Fruit fly (Drosophila melanogaster): ENCODE data around the gene CG18170.
A peak's percentile ranks its signal among the peaks of the same experiment; 100 is the strongest.

Gene CG18170

dm6 chr3L:1602064-1602832 is 506 bp upstream of the CG18170 start, which contains the start of gene CG12104 (continued):
- no peak for TF ChIP-seq Xbp1 (GFP tag; optimal IDR thresholded peaks at IDR 0.05)
- no peak for TF ChIP-seq abd-A (tag; optimal IDR thresholded peaks at IDR 0.05)
- no peak for TF ChIP-seq Asciz (GFP tag; optimal IDR thresholded peaks at IDR 0.05)
- TF ChIP-seq Dref (GFP tag; IDR thresholded peaks at IDR 0.05) = no peak
- no peak for TF ChIP-seq pita (GFP tag; optimal IDR thresholded peaks at IDR 0.05)
- no peak for TF ChIP-seq CG18764 (GFP tag; optimal IDR thresholded peaks at IDR 0.05)
- no peak for TF ChIP-seq CG13894 (tag; optimal IDR thresholded peaks at IDR 0.05)
- no peak for TF ChIP-seq CG11723 (GFP tag; optimal IDR thresholded peaks at IDR 0.05)
- TF ChIP-seq CG17829 (tag; optimal IDR thresholded peaks at IDR 0.05) = peak; percentile 29
- no peak for TF ChIP-seq CG11504 (tag; optimal IDR thresholded peaks at IDR 0.05)
- TF ChIP-seq da (GFP tag; optimal IDR thresholded peaks at IDR 0.05) = no peak
- TF ChIP-seq dm (GFP tag; optimal IDR thresholded peaks at IDR 0.05) = no peak
- no peak for TF ChIP-seq wdn (GFP tag; IDR thresholded peaks at IDR 0.05)
- TF ChIP-seq CG7963 (GFP tag; IDR thresholded peaks at IDR 0.05; ENCODE audit: partially characterized antibody) = no peak
- TF ChIP-seq ab (GFP tag; optimal IDR thresholded peaks at IDR 0.05) = no peak
- peak; percentile 99 for TF ChIP-seq exex (tag; optimal IDR thresholded peaks at IDR 0.05)
- TF ChIP-seq eyg (GFP tag; optimal IDR thresholded peaks at IDR 0.05) = no peak
- TF ChIP-seq H2.0 (GFP tag; IDR thresholded peaks at IDR 0.05) = no peak
- TF ChIP-seq Trl (optimal IDR thresholded peaks at IDR 0.05) = no peak
- no peak for TF ChIP-seq Trl (GFP tag; optimal IDR thresholded peaks at IDR 0.05)
- TF ChIP-seq chinmo (GFP tag; IDR thresholded peaks at IDR 0.05; ENCODE audit: partially characterized antibody) = peak; percentile 70; the same call in 1 of the 4 replicates
- TF ChIP-seq CG1792 (GFP tag; optimal IDR thresholded peaks at IDR 0.05) = no peak
- no peak for TF ChIP-seq al (GFP tag; IDR thresholded peaks at IDR 0.05)
- no peak for TF ChIP-seq esg (GFP tag; conservative IDR thresholded peaks at IDR 0.05)
- TF ChIP-seq Sin3A (optimal IDR thresholded peaks at IDR 0.05) = peak; percentile 15
- peak; percentile 64 for TF ChIP-seq CG17802 (tag; optimal IDR thresholded peaks at IDR 0.05)
- TF ChIP-seq CG17568 (GFP tag; optimal IDR thresholded peaks at IDR 0.05) = no peak
- no peak for TF ChIP-seq ac (GFP tag; optimal IDR thresholded peaks at IDR 0.05)
- no peak for TF ChIP-seq B-H1 (GFP tag; IDR thresholded peaks at IDR 0.05)
- no peak for TF ChIP-seq Ptx1 (GFP tag; IDR thresholded peaks at IDR 0.05)
- no peak for TF ChIP-seq CG18011 (GFP tag; optimal IDR thresholded peaks at IDR 0.05)
- no peak for TF ChIP-seq CkIIα-i1 (GFP tag; IDR thresholded peaks at IDR 0.05)
- no peak for TF ChIP-seq CG7271 (tag; optimal IDR thresholded peaks at IDR 0.05)
- no peak for TF ChIP-seq CG15011 (GFP tag; optimal IDR thresholded peaks at IDR 0.05)
- TF ChIP-seq CG13624 (GFP tag; optimal IDR thresholded peaks at IDR 0.05) = no peak
- TF ChIP-seq pho (GFP tag; optimal IDR thresholded peaks at IDR 0.05) = no peak
- peak; percentile 73 for TF ChIP-seq Adf1 (GFP tag; IDR thresholded peaks at IDR 0.05)
- TF ChIP-seq gem (tag; optimal IDR thresholded peaks at IDR 0.05) = no peak
- no peak for TF ChIP-seq zfh1 (GFP tag; IDR thresholded peaks at IDR 0.05)
- TF ChIP-seq CG10431 (GFP tag; optimal IDR thresholded peaks at IDR 0.05) = peak; percentile 51
- TF ChIP-seq sc (optimal IDR thresholded peaks at IDR 0.05) = no peak
- no peak for TF ChIP-seq sc (GFP tag; optimal IDR thresholded peaks at IDR 0.05)
- peak; percentile 33; the same call in 1 of the 2 replicates for TF ChIP-seq CG32532 (GFP tag; IDR thresholded peaks at IDR 0.05)
- TF ChIP-seq lbe (GFP tag; optimal IDR thresholded peaks at IDR 0.05) = no peak
- no peak for TF ChIP-seq Optix (GFP tag; IDR thresholded peaks at IDR 0.05)
- no peak for TF ChIP-seq her (GFP tag; optimal IDR thresholded peaks at IDR 0.05)
- TF ChIP-seq CG4404 (GFP tag; IDR thresholded peaks at IDR 0.05) = no peak

All from whole organism, embryonic.